Fruit fly (Drosophila melanogaster) whole organism, prepupa: ENCODE results near the gene Tmem214.

Experiments
- CG10631 ChIP-seq: fragments of 200-800 bp; sonication (Bioruptor generic); optimal IDR thresholded peaks from 2 replicates; lab custom pipeline; 2016; ENCODE audit warnings: missing biosample characterization, missing genetic modification characterization
- CG10669 ChIP-seq: fragments of 200-800 bp; sonication (Bioruptor generic); optimal IDR thresholded peaks from 3 replicates; lab custom pipeline; 2018; ENCODE audit warnings: missing biosample characterization, mild to moderate bottlenecking, missing genetic modification characterization, moderate library complexity
- CG11762 ChIP-seq: fragments of 200-800 bp; sonication (Bioruptor generic); optimal IDR thresholded peaks from 3 replicates; lab custom pipeline; 2016; ENCODE audit warnings: missing biosample characterization, missing genetic modification characterization; ENCODE audit not compliant: insufficient read depth
- CG11902 ChIP-seq: fragments of 200-800 bp; sonication (Bioruptor generic); optimal IDR thresholded peaks from 3 replicates; lab custom pipeline; 2016; ENCODE audit warnings: missing biosample characterization, missing genetic modification characterization
- CG15336 ChIP-seq: fragments of 200-800 bp; sonication (Bioruptor generic); IDR thresholded peaks from 2 replicates; pipeline ENCODE4 v1.3.6; 2022; ENCODE audit warnings: missing biosample characterization, missing genetic modification characterization
- CG1621 ChIP-seq: fragments of 200-800 bp; sonication (Bioruptor generic); optimal IDR thresholded peaks from 3 replicates; lab custom pipeline; 2018; ENCODE audit warnings: missing biosample characterization, mild to moderate bottlenecking, missing genetic modification characterization
- CG16779 ChIP-seq: fragments of 200-800 bp; sonication (Bioruptor generic); optimal IDR thresholded peaks from 3 replicates; lab custom pipeline; 2017; ENCODE audit warnings: missing biosample characterization, mild to moderate bottlenecking, missing genetic modification characterization
- CG3032 ChIP-seq: fragments of 200-800 bp; optimal IDR thresholded peaks from 2 replicates; lab custom pipeline; 2019; ENCODE audit warnings: missing biosample characterization, mild to moderate bottlenecking, missing genetic modification characterization, moderate library complexity
- CG31627 ChIP-seq: fragments of 200-800 bp; sonication (Bioruptor generic); optimal IDR thresholded peaks from 3 replicates; lab custom pipeline; 2016; ENCODE audit warnings: missing biosample characterization, missing genetic modification characterization
- CG32006 ChIP-seq: fragments of 200-800 bp; sonication (Bioruptor generic); optimal IDR thresholded peaks from 3 replicates; lab custom pipeline; 2017; ENCODE audit warnings: missing biosample characterization, mild to moderate bottlenecking, missing genetic modification characterization
- CG34406 ChIP-seq: fragments of 200-800 bp; sonication (Bioruptor generic); optimal IDR thresholded peaks from 3 replicates; lab custom pipeline; 2016; ENCODE audit warnings: missing biosample characterization, missing genetic modification characterization
- CG3919 ChIP-seq: fragments of 200-800 bp; sonication (Bioruptor generic); optimal IDR thresholded peaks from 3 replicates; lab custom pipeline; 2016; ENCODE audit warnings: missing biosample characterization, missing genetic modification characterization
- CG4318 ChIP-seq: fragments of 200-800 bp; sonication (Bioruptor generic); optimal IDR thresholded peaks from 3 replicates; lab custom pipeline; 2017; ENCODE audit warnings: missing biosample characterization, mild to moderate bottlenecking, missing genetic modification characterization
- CG6163 ChIP-seq: fragments of 200-800 bp; sonication (Bioruptor generic); IDR thresholded peaks from 3 replicates; pipeline ENCODE4 v1.3.6; 2022; ENCODE audit warnings: missing biosample characterization, missing genetic modification characterization
- CG6276 ChIP-seq: fragments of 200-800 bp; sonication (Bioruptor generic); optimal IDR thresholded peaks from 2 replicates; lab custom pipeline; 2017; ENCODE audit warnings: missing biosample characterization, mild to moderate bottlenecking, missing genetic modification characterization
- CG6792 ChIP-seq: fragments of 200-800 bp; sonication (Bioruptor generic); optimal IDR thresholded peaks from 3 replicates; lab custom pipeline; 2016; ENCODE audit warnings: missing biosample characterization, missing genetic modification characterization
- CG6854 ChIP-seq: fragments of 200-800 bp; sonication (Bioruptor generic); optimal IDR thresholded peaks from 2 replicates; lab custom pipeline; 2017; ENCODE audit warnings: missing biosample characterization, mild to moderate bottlenecking, missing genetic modification characterization
- CG7368 ChIP-seq: fragments of 200-800 bp; sonication (Bioruptor generic); optimal IDR thresholded peaks from 3 replicates; lab custom pipeline; 2016; ENCODE audit warnings: missing biosample characterization, missing genetic modification characterization
- CG8119 ChIP-seq: fragments of 200-800 bp; sonication (Bioruptor generic); IDR thresholded peaks from 3 replicates; pipeline ENCODE4 v1.3.6; 2022; ENCODE audit warnings: missing biosample characterization, missing genetic modification characterization
- CG8319 ChIP-seq: fragments of 200-800 bp; sonication (Bioruptor generic); optimal IDR thresholded peaks from 3 replicates; lab custom pipeline; 2016; ENCODE audit warnings: missing biosample characterization, missing genetic modification characterization
- CG8632 ChIP-seq: fragments of 200-800 bp; sonication (Bioruptor generic); optimal IDR thresholded peaks from 3 replicates; lab custom pipeline; 2016; ENCODE audit warnings: missing biosample characterization, missing genetic modification characterization
- CG9139 ChIP-seq: fragments of 200-800 bp; sonication (Bioruptor generic); optimal IDR thresholded peaks from 3 replicates; lab custom pipeline; 2017; ENCODE audit warnings: missing biosample characterization, mild to moderate bottlenecking, missing genetic modification characterization
- Eip78C ChIP-seq: fragments of 200-800 bp; sonication (Bioruptor generic); peaks from one replicate; lab custom pipeline; 2016; ENCODE audit warnings: missing biosample characterization, missing genetic modification characterization
- Eip93F ChIP-seq: fragments of 200-800 bp; sonication (Bioruptor generic); optimal IDR thresholded peaks from 2 replicates; lab custom pipeline; 2016; ENCODE audit warnings: missing biosample characterization, mild to moderate bottlenecking, missing genetic modification characterization
- Ets21C ChIP-seq: fragments of 200-800 bp; sonication (Bioruptor generic); optimal IDR thresholded peaks from 3 replicates; lab custom pipeline; 2016; ENCODE audit warnings: missing biosample characterization, missing genetic modification characterization
- Ets96B ChIP-seq: fragments of 200-800 bp; optimal IDR thresholded peaks from 2 replicates; lab custom pipeline; 2019; ENCODE audit warnings: missing biosample characterization, mild to moderate bottlenecking, missing genetic modification characterization, moderate library complexity
- Hr38 ChIP-seq: sonication (Bioruptor generic); optimal IDR thresholded peaks from 2 replicates; lab custom pipeline; 2016; ENCODE audit warnings: missing biosample characterization, missing genetic modification characterization
- Hr39 ChIP-seq: fragments of 200-800 bp; sonication (Bioruptor generic); optimal IDR thresholded peaks from 2 replicates; lab custom pipeline; 2016; ENCODE audit warnings: missing biosample characterization, missing genetic modification characterization
- Hr4 ChIP-seq: fragments of 200-800 bp; sonication (Bioruptor generic); optimal IDR thresholded peaks from 3 replicates; lab custom pipeline; 2016; ENCODE audit warnings: missing biosample characterization, missing genetic modification characterization
- Met ChIP-seq: fragments of 200-800 bp; sonication (Bioruptor generic); optimal IDR thresholded peaks from 3 replicates; lab custom pipeline; 2016; ENCODE audit warnings: missing biosample characterization, missing genetic modification characterization
- OdsH ChIP-seq: fragments of 200-800 bp; sonication (Bioruptor generic); optimal IDR thresholded peaks from 3 replicates; lab custom pipeline; 2016; ENCODE audit warnings: missing biosample characterization, missing genetic modification characterization
- Smox ChIP-seq: fragments of 200-800 bp; sonication (Bioruptor generic); optimal IDR thresholded peaks from 3 replicates; lab custom pipeline; 2016; ENCODE audit warnings: missing biosample characterization, missing genetic modification characterization
- Sox102F ChIP-seq: fragments of 200-800 bp; sonication (Bioruptor generic); optimal IDR thresholded peaks from 2 replicates; lab custom pipeline; 2016; ENCODE audit warnings: missing biosample characterization, mild to moderate bottlenecking, missing genetic modification characterization
- Sox15 ChIP-seq: fragments of 200-800 bp; sonication (Bioruptor generic); optimal IDR thresholded peaks from 3 replicates; lab custom pipeline; 2016; ENCODE audit warnings: missing biosample characterization, missing genetic modification characterization
- achi ChIP-seq: fragments of 200-800 bp; sonication (Bioruptor generic); optimal IDR thresholded peaks from 3 replicates; lab custom pipeline; 2016; ENCODE audit warnings: missing biosample characterization, missing genetic modification characterization
- acj6 ChIP-seq: fragments of 200-800 bp; sonication (Bioruptor generic); optimal IDR thresholded peaks from 3 replicates; lab custom pipeline; 2016; ENCODE audit warnings: missing biosample characterization, missing genetic modification characterization
- dac ChIP-seq: fragments of 200-800 bp; sonication (Bioruptor generic); optimal IDR thresholded peaks from 2 replicates; lab custom pipeline; 2017; ENCODE audit warnings: missing biosample characterization, mild to moderate bottlenecking, missing genetic modification characterization
- fd85E ChIP-seq: fragments of 200-800 bp; sonication (Bioruptor generic); optimal IDR thresholded peaks from 3 replicates; lab custom pipeline; 2016; ENCODE audit warnings: missing biosample characterization, missing genetic modification characterization
- lz ChIP-seq: fragments of 200-800 bp; sonication (Bioruptor generic); optimal IDR thresholded peaks from 3 replicates; lab custom pipeline; 2016; ENCODE audit warnings: missing biosample characterization, missing genetic modification characterization
- pdm3 ChIP-seq: fragments of 200-800 bp; sonication (Bioruptor generic); optimal IDR thresholded peaks from 3 replicates; lab custom pipeline; 2016; ENCODE audit warnings: missing biosample characterization, missing genetic modification characterization
- salr ChIP-seq, 2 experiments: fragments of 200-800 bp; sonication (Bioruptor generic); optimal IDR thresholded peaks; 3 replicates each; lab custom pipeline; 2016 to 2018; ENCODE audit warnings: missing biosample characterization in 2 of 2, missing genetic modification characterization in 2 of 2, mild to moderate bottlenecking in 1 of 2
- spab ChIP-seq: fragments of 200-800 bp; sonication (Bioruptor generic); optimal IDR thresholded peaks from 2 replicates; lab custom pipeline; 2017; ENCODE audit warnings: missing biosample characterization, mild to moderate bottlenecking, missing genetic modification characterization, missing genetic modification reagents
- ss ChIP-seq, 2 experiments: fragments of 200-800 bp; sonication (Bioruptor generic); optimal IDR thresholded peaks; 2 replicates in 1 of 2; 3 replicates in 1 of 2; lab custom pipeline; 2017 to 2018; ENCODE audit warnings: mild to moderate bottlenecking in 2 of 2, missing biosample characterization in 2 of 2, missing genetic modification characterization in 2 of 2, moderate library complexity in 1 of 2
- topi ChIP-seq: fragments of 200-800 bp; sonication (Bioruptor generic); optimal IDR thresholded peaks from 3 replicates; lab custom pipeline; 2016; ENCODE audit warnings: missing biosample characterization, missing genetic modification characterization
- vri ChIP-seq: fragments of 200-800 bp; sonication (Bioruptor generic); optimal IDR thresholded peaks from 3 replicates; lab custom pipeline; 2016; ENCODE audit warnings: missing biosample characterization, mild to moderate bottlenecking, missing genetic modification characterization

The Tmem214 gene

DNA sequence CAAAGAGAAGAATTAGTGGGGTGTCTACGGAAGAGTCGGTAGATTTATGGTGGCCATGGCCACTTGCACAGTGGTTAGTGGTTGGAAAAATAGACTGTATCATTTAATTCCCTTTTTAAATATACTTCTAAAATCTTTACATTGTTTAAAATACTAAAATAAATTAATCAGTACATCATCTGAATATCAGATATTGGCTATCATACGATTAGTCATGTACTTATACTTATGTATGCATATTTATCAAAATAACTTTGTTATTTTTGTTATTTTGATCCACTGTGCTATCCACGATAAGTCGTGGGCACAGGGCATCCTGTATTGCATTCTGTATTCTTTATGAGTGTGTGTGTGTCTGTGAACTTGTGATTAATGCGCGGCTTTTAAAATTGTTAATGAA is 44.6 kb upstream of the Tmem214 start (continued):
- TF ChIP-seq Hr4 (peak; percentile 51), Sox102F (GFP tag; lab: Kevin White, UChicago) (no peak), fd85E (GFP tag; lab: Kevin White, UChicago) (no peak), CG1621 (tag; lab: Kevin White, UChicago) (no peak), CG15336 (GFP tag; lab: Robert Waterston, UW) (peak; percentile 60), achi (GFP tag; lab: Kevin White, UChicago) (peak; percentile 66), salr (GFP tag; optimal IDR thresholded peaks at IDR 0.05; lab: Kevin White, UChicago) (no peak), Hr39 (GFP tag; lab: Kevin White, UChicago) (no peak), lz (GFP tag; lab: Kevin White, UChicago) (no peak), CG6854 (GFP tag; lab: Kevin White, UChicago) (no peak), CG11902 (no peak), CG9139 (GFP tag; lab: Kevin White, UChicago) (no peak), Met (GFP tag; lab: Kevin White, UChicago) (peak; percentile 51), Smox (GFP tag; lab: Kevin White, UChicago) (no peak), CG16779 (tag; lab: Kevin White, UChicago) (no peak), acj6 (GFP tag; lab: Kevin White, UChicago) (peak; percentile 60), Eip93F (GFP tag; lab: Kevin White, UChicago) (no peak), CG34406 (GFP tag; lab: Kevin White, UChicago) (peak; percentile 48), Hr38 (GFP tag; lab: Kevin White, UChicago) (no peak), CG10669 (GFP tag; lab: Kevin White, UChicago) (peak; percentile 32), CG32006 (GFP tag; lab: Kevin White, UChicago) (peak; percentile 75), dac (GFP tag; lab: Kevin White, UChicago) (no peak), CG8319 (GFP tag; lab: Kevin White, UChicago) (no peak), spab (peak; percentile 37), vri (GFP tag; lab: Kevin White, UChicago) (no peak), CG31627 (no peak), pdm3 (no peak), Ets21C (GFP tag; lab: Kevin White, UChicago) (no peak), CG4318 (GFP tag; lab: Kevin White, UChicago) (no peak), ss (GFP tag; optimal IDR thresholded peaks at IDR 0.05; lab: Kevin White, UChicago) (peak; percentile 37 to 42), Sox15 (GFP tag; lab: Kevin White, UChicago) (no peak), Eip78C (GFP tag; lab: Kevin White, UChicago) (peak; percentile 86)
- TF ChIP-seq, all 60 proteins: peak for 27

DNA sequence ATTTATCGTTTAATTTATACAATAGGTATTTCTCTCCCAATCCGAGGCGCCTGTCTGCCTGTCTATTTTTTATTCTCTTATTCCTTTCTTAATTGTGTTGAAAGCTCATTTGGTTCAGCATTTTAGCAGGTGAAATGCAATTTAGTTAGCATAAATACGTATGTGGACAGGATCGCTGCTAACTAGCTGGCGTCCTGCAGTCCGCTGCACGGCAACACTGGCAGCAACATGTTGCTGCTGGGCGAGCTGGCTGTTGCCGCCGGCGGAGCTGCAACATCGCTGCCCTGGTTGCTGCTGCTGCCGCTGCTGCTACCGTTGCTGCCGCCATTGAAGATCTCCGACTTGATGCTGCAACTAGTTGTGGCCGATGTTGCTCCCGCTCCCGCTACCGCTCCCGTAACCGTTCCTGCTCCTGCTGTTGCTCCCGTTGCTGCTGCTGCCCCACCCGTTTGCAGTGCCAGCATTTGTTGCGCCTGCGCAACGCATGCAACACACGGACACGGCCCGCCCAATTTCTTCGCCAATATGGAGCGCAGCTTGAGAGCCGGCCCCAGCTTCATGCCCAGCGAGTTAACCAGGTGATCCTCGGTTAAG is 44.0 kb upstream of the Tmem214 start:
- TF ChIP-seq CG6276 = no peak

- no peak for TF ChIP-seq dac (GFP tag; lab: Kevin White, UChicago)
- peak; percentile 35 for TF ChIP-seq Sox15 (GFP tag; lab: Kevin White, UChicago)
- TF ChIP-seq acj6 (GFP tag; lab: Kevin White, UChicago) = peak; percentile 58
- TF ChIP-seq CG6163 (GFP tag; lab: Robert Waterston, UW) = 0 out of 3 replicates have a peak, but pooled peaks have one; percentile 19
- TF ChIP-seq CG11762 (GFP tag; lab: Kevin White, UChicago) = peak; percentile 39
- TF ChIP-seq CG10631 = peak; percentile 70
- TF ChIP-seq CG1621 (tag; lab: Kevin White, UChicago) = peak; percentile 13
- peak; percentile 19 for TF ChIP-seq CG8319 (GFP tag; lab: Kevin White, UChicago)
- TF ChIP-seq CG3919 (GFP tag; lab: Kevin White, UChicago) = peak; percentile 62
- peak; percentile 44 for TF ChIP-seq CG31627
- peak; percentile 66 for TF ChIP-seq Met (GFP tag; lab: Kevin White, UChicago)
- 0 out of 3 replicates have a peak, but pooled peaks have one; percentile 29 for TF ChIP-seq CG8119 (GFP tag; lab: Robert Waterston, UW)
- peak; percentile 40 for TF ChIP-seq CG34406 (GFP tag; lab: Kevin White, UChicago)
- peak; percentile 85 for TF ChIP-seq Eip78C (GFP tag; lab: Kevin White, UChicago)
- TF ChIP-seq pdm3 = no peak
- TF ChIP-seq CG16779 (tag; lab: Kevin White, UChicago) = no peak
- TF ChIP-seq CG7368 (GFP tag; lab: Kevin White, UChicago) = no peak
- TF ChIP-seq Eip93F (GFP tag; lab: Kevin White, UChicago) = peak; percentile 53
- TF ChIP-seq CG15336 (GFP tag; lab: Robert Waterston, UW) = 0 out of 2 replicates have a peak, but pooled peaks have one; percentile 32
- peak; percentile 65 for TF ChIP-seq OdsH
- no peak for TF ChIP-seq CG6854 (GFP tag; lab: Kevin White, UChicago)
- TF ChIP-seq CG3032 (tag; lab: Kevin White, UChicago) = peak; percentile 63
- peak; percentile 19 for TF ChIP-seq CG11902
- peak; percentile 46 for TF ChIP-seq topi (GFP tag; lab: Kevin White, UChicago)
- peak; percentile 60 for TF ChIP-seq achi (GFP tag; lab: Kevin White, UChicago)
- no peak for TF ChIP-seq CG8632 (GFP tag; lab: Kevin White, UChicago)
- TF ChIP-seq CG10669 (GFP tag; lab: Kevin White, UChicago) = peak; percentile 38
- peak; percentile 56 for TF ChIP-seq Ets96B (tag; lab: Kevin White, UChicago)
- TF ChIP-seq CG6792 (GFP tag; lab: Kevin White, UChicago) = peak; percentile 51
- TF ChIP-seq Smox (GFP tag; lab: Kevin White, UChicago) = no peak
Measured at dm6 chr2L:11010999-11011398, 40.9 kb upstream of the Tmem214 start, which contains the start of the genes Art8 and dUTPase. TSS of gene Art8 (minus strand) at chr2L:11011086. TSS of gene dUTPase (plus strand) at chr2L:11011312.
